Worm (Caenorhabditis elegans) whole organism, L4 larva: ENCODE results near the gene mls-2.

ENCODE experiments used
- ama-1 ChIP-seq: fragments of 150-350 bp; optimal IDR thresholded peaks from 2 replicates; lab custom pipeline; 2014; ENCODE audit warnings: inconsistent platforms, mixed read lengths
- ceh-82 ChIP-seq: sonication (generic microtip); optimal IDR thresholded peaks from 2 replicates; lab custom pipeline; 2017; ENCODE audit warnings: missing biosample characterization, missing genetic modification characterization
- ces-1 ChIP-seq: fragments of 150-350 bp; sonication (generic microtip); optimal IDR thresholded peaks from 4 replicates; lab custom pipeline; 2014; ENCODE audit warnings: missing biosample characterization, missing genetic modification reagents, missing genetic modification characterization
- dmd-6 ChIP-seq: fragments of 200-800 bp; sonication (Bioruptor generic); IDR thresholded peaks from 2 replicates; pipeline ENCODE4 v1.3.6; 2022; ENCODE audit warnings: missing genetic modification reagents, missing genetic modification characterization, missing compliant biosample characterization
- fos-1 ChIP-seq: fragments of 150-350 bp; optimal IDR thresholded peaks from 2 replicates; lab custom pipeline; 2014; ENCODE audit warnings: missing biosample characterization, missing genetic modification characterization
- lin-15B ChIP-seq: fragments of 150-350 bp; sonication (generic microtip); optimal IDR thresholded peaks from 3 replicates; lab custom pipeline; 2014; ENCODE audit warnings: missing biosample characterization, missing genetic modification characterization
- nhr-237 ChIP-seq: sonication (generic microtip); optimal IDR thresholded peaks from 2 replicates; lab custom pipeline; 2017; ENCODE audit warnings: missing biosample characterization, missing genetic modification characterization
- nhr-28 ChIP-seq: fragments of 150-350 bp; optimal IDR thresholded peaks from 2 replicates; lab custom pipeline; 2014; ENCODE audit warnings: missing biosample characterization, missing genetic modification characterization
- nhr-76 ChIP-seq: fragments of 150-350 bp; optimal IDR thresholded peaks from 2 replicates; lab custom pipeline; 2014; ENCODE audit warnings: missing biosample characterization, missing genetic modification characterization
- php-3 ChIP-seq: fragments of 200-800 bp; sonication (Bioruptor generic); IDR thresholded peaks from 2 replicates; pipeline ENCODE4 v1.3.6; 2022; ENCODE audit warnings: missing genetic modification reagents, missing genetic modification characterization, missing compliant biosample characterization

DNA sequence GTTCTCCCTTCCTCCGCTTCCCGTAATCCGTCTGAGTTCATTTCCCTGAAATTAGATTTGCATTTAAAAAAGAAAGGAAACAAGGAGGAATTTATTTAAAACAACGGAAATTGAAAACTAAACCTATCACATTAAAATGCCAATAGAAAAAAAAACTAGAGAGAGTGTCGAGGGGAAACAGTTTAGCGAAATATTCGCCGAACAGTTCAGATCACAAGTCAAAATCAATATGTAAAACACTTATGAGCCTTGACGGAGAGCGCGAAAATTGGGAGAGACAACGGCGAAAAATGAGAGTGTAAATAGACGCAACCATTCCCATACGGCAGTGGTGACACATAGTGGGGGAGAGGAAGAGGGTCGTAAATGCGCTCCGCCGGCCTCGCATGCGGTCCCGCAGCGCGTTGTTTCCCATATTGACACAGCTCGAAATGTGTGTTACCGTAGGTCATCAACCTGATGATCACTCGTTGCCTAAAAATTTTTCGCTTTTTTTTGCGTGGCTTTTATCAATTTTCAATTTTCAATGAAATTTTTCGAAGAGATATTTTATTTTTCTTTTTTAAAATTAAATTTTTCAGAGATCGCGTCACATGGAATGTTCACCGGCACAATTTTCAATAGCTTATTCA is 49.6 kb downstream of the mls-2 start, which contains the start of the genes dnj-14 and glit-1:
- TF ChIP-seq nhr-237 (no peak), lin-15B (tag; lab: Kevin White, UChicago) (peak; percentile 18), dmd-6 (GFP tag; lab: Robert Waterston, UW) (peak; percentile 89), nhr-28 (tag; lab: Kevin White, UChicago) (peak; percentile 83), ces-1 (no peak), php-3 (GFP tag; lab: Robert Waterston, UW) (peak; percentile 89), fos-1 (tag; lab: Kevin White, UChicago) (no peak), nhr-76 (tag; lab: Kevin White, UChicago) (no peak), ceh-82 (no peak), ama-1 (peak; percentile 16)
